Worm (Caenorhabditis elegans) whole organism, L1 larva: ENCODE measurements around the gene F56D6.13.

Experiments
- ceh-82 ChIP-seq, 3 experiments: fragments of 150-350 bp in 1 of 3; sonication (generic microtip) in 2 of 3; optimal IDR thresholded peaks; 2 replicates each; lab custom pipeline; 2014 to 2017; ENCODE audit warnings: missing biosample characterization in 3 of 3, missing genetic modification characterization in 3 of 3
- fos-1 ChIP-seq: fragments of 150-350 bp; optimal IDR thresholded peaks from 2 replicates; lab custom pipeline; 2014; ENCODE audit warnings: missing biosample characterization, missing genetic modification characterization
- lin-39 ChIP-seq: fragments of 150-350 bp; optimal IDR thresholded peaks from 2 replicates; lab custom pipeline; 2014; ENCODE audit warnings: missing biosample characterization, missing genetic modification reagents, missing genetic modification characterization
- mdl-1 ChIP-seq, 2 experiments: fragments of 150-350 bp; optimal IDR thresholded peaks; 2 replicates each; lab custom pipeline; 2014 to 2017; ENCODE audit warnings: missing biosample characterization in 2 of 2, missing genetic modification characterization in 2 of 2, inconsistent platforms in 1 of 2
- nhr-12 ChIP-seq: sonication (generic microtip); optimal IDR thresholded peaks from 2 replicates; lab custom pipeline; 2017; ENCODE audit warnings: missing biosample characterization, missing genetic modification characterization
- nhr-237 ChIP-seq: fragments of 150-350 bp; optimal IDR thresholded peaks from 2 replicates; lab custom pipeline; 2014; ENCODE audit warnings: missing biosample characterization, missing genetic modification characterization
- nhr-28 ChIP-seq: fragments of 150-350 bp; optimal IDR thresholded peaks from 2 replicates; lab custom pipeline; 2014; ENCODE audit warnings: missing biosample characterization, missing genetic modification characterization
- nhr-77 ChIP-seq: fragments of 150-350 bp; optimal IDR thresholded peaks from 2 replicates; lab custom pipeline; 2014; ENCODE audit warnings: missing biosample characterization, missing genetic modification characterization
- rnt-1 ChIP-seq: sonication (generic microtip); optimal IDR thresholded peaks from 2 replicates; lab custom pipeline; 2016; ENCODE audit warnings: mild to moderate bottlenecking, missing genetic modification characterization, moderate library complexity, missing compliant biosample characterization
- sox-4 ChIP-seq: sonication (generic microtip); optimal IDR thresholded peaks from 2 replicates; lab custom pipeline; 2016; ENCODE audit warnings: missing genetic modification characterization, missing compliant biosample characterization
- unc-130 ChIP-seq: fragments of 150-350 bp; optimal IDR thresholded peaks from 2 replicates; lab custom pipeline; 2017; ENCODE audit warnings: missing biosample characterization, missing genetic modification characterization, inconsistent platforms
- unc-62 ChIP-seq: fragments of 150-350 bp; optimal IDR thresholded peaks from 2 replicates; lab custom pipeline; 2014; ENCODE audit warnings: missing biosample characterization, missing genetic modification reagents, missing genetic modification characterization
- unc-98 ChIP-seq: fragments of 200-800 bp; sonication (Bioruptor generic); IDR thresholded peaks from 2 replicates; pipeline ENCODE4 v1.3.6; 2022; ENCODE audit warnings: missing genetic modification characterization, missing compliant biosample characterization
- ztf-4 ChIP-seq: fragments of 150-350 bp; optimal IDR thresholded peaks from 2 replicates; lab custom pipeline; 2014; ENCODE audit warnings: missing biosample characterization, missing genetic modification characterization

ce11 chrIV:3943003-3943402 lies 33.8 kb downstream of the F56D6.13 start, which contains the start of gene Y46C8AL.11:
- TF ChIP-seq ceh-82 (tag; optimal IDR thresholded peaks at IDR 0.05; lab: Kevin White, UChicago) (no peak), lin-39 (tag; lab: Kevin White, UChicago) (no peak), nhr-28 (no peak), unc-130 (tag; lab: Kevin White, UChicago) (no peak), ztf-4 (no peak), sox-4 (no peak), nhr-77 (tag; lab: Kevin White, UChicago) (no peak), nhr-12 (no peak), mdl-1 (tag; optimal IDR thresholded peaks at IDR 0.05; lab: Kevin White, UChicago) (no peak), rnt-1 (tag; lab: Kevin White, UChicago) (no peak), nhr-237 (tag; lab: Kevin White, UChicago) (no peak), unc-62 (GFP tag; lab: Kevin White, UChicago) (no peak), fos-1 (tag; lab: Kevin White, UChicago) (no peak), unc-98 (no peak)
